Worm (Caenorhabditis elegans): ENCODE results near the gene slc-25A10.

Gene slc-25A10

ce11 chrX:6733201-6733600, 7.7 kb upstream of the slc-25A10 start, which contains the start of gene R03E9.2:
TSS of gene R03E9.2 (minus strand) at chrX:6733301.
- TF ChIP-seq sea-1 (GFP tag; conservative IDR thresholded peaks at IDR 0.05), result no peak
- no peak for TF ChIP-seq scrt-1 (GFP tag; IDR thresholded peaks at IDR 0.05)

ce11 chrX:6729593-6729992, 4.1 kb upstream of the slc-25A10 start, which contains the start of gene K11G12.6:
TSS of gene K11G12.6 (minus strand) at chrX:6729657.
- TF ChIP-seq ceh-13 (GFP tag; optimal IDR thresholded peaks at IDR 0.05) (no peak), hmg-4 (GFP tag; optimal IDR thresholded peaks at IDR 0.05) (no peak)

ce11 chrX:6728820-6729396, 3.4 kb upstream of the slc-25A10 start:
- TF ChIP-seq B0310.2 (tag; optimal IDR thresholded peaks at IDR 0.05) (no peak), F13C5.2 (tag; optimal IDR thresholded peaks at IDR 0.05) (no peak), tra-4 (tag; optimal IDR thresholded peaks at IDR 0.05) (no peak), tbx-11 (GFP tag; IDR thresholded peaks at IDR 0.05) (no peak), hmg-4 (GFP tag; optimal IDR thresholded peaks at IDR 0.05) (no peak), hnd-1 (tag; optimal IDR thresholded peaks at IDR 0.05) (no peak)

- TF ChIP-seq F13C5.2 (tag; optimal IDR thresholded peaks at IDR 0.05) (no peak), hmg-4 (GFP tag; optimal IDR thresholded peaks at IDR 0.05) (no peak), ceh-36 (tag; optimal IDR thresholded peaks at IDR 0.05) (no peak), tra-4 (tag; optimal IDR thresholded peaks at IDR 0.05) (no peak), hnd-1 (tag; optimal IDR thresholded peaks at IDR 0.05) (no peak), ets-7 (tag; optimal IDR thresholded peaks at IDR 0.05) (no peak), B0310.2 (tag; optimal IDR thresholded peaks at IDR 0.05) (no peak), ceh-13 (GFP tag; optimal IDR thresholded peaks at IDR 0.05) (no peak)
These were observed 2.5 kb downstream of the slc-25A10 start, which contains the start of gene smf-1 for ce11 chrX:6722966-6723365. TSS of gene smf-1 (minus strand) at chrX:6723066.

- TF ChIP-seq ama-1 (optimal IDR thresholded peaks at IDR 0.05) (no peak), aly-1 (tag; optimal IDR thresholded peaks at IDR 0.05) (no peak), hmg-4 (GFP tag; optimal IDR thresholded peaks at IDR 0.05) (no peak), ceh-13 (GFP tag; optimal IDR thresholded peaks at IDR 0.05) (no peak), ets-7 (tag; optimal IDR thresholded peaks at IDR 0.05) (no peak), tbx-37 (GFP tag; conservative IDR thresholded peaks at IDR 0.05) (no peak), ceh-36 (tag; optimal IDR thresholded peaks at IDR 0.05) (no peak), B0310.2 (tag; optimal IDR thresholded peaks at IDR 0.05) (no peak), sea-1 (GFP tag; conservative IDR thresholded peaks at IDR 0.05) (no peak), hnd-1 (tag; optimal IDR thresholded peaks at IDR 0.05) (no peak), F13C5.2 (tag; optimal IDR thresholded peaks at IDR 0.05) (no peak), tra-4 (tag; optimal IDR thresholded peaks at IDR 0.05) (no peak), tbx-11 (GFP tag; IDR thresholded peaks at IDR 0.05) (no peak), hmbx-1 (tag; optimal IDR thresholded peaks at IDR 0.05) (no peak), pes-1 (GFP tag; IDR thresholded peaks at IDR 0.05) (no peak), flt-1 (GFP tag; IDR thresholded peaks at IDR 0.05) (no peak), scrt-1 (GFP tag; IDR thresholded peaks at IDR 0.05) (no peak)
These were observed 6.9 kb downstream of the slc-25A10 start, which contains the start of gene smf-2 for ce11 chrX:6718595-6718994. TSS of gene smf-2 (minus strand) at chrX:6718695.

ce11 chrX:6713277-6713676, 12.2 kb downstream of the slc-25A10 start, which contains the start of gene nas-11:
TSS of gene nas-11 (plus strand) at chrX:6713577.
- TF ChIP-seq pes-1 (GFP tag; IDR thresholded peaks at IDR 0.05) (no peak), tra-4 (tag; optimal IDR thresholded peaks at IDR 0.05) (no peak), hmbx-1 (tag; optimal IDR thresholded peaks at IDR 0.05) (no peak), ets-7 (tag; optimal IDR thresholded peaks at IDR 0.05) (no peak), flt-1 (GFP tag; IDR thresholded peaks at IDR 0.05) (no peak), ceh-13 (GFP tag; optimal IDR thresholded peaks at IDR 0.05) (no peak), F13C5.2 (tag; optimal IDR thresholded peaks at IDR 0.05) (no peak)

- TF ChIP-seq hmbx-1 (tag; optimal IDR thresholded peaks at IDR 0.05) (no peak), ceh-13 (GFP tag; optimal IDR thresholded peaks at IDR 0.05) (no peak)
These were observed 16.2 kb downstream of the slc-25A10 start, which contains the start of gene acr-3 for ce11 chrX:6709238-6709637. TSS of gene acr-3 (plus strand) at chrX:6709538.

ce11 chrX:6705156-6705555, 20.3 kb downstream of the slc-25A10 start:
- no peak for TF ChIP-seq hmg-4 (GFP tag; optimal IDR thresholded peaks at IDR 0.05)

- TF ChIP-seq F13C5.2 (tag; optimal IDR thresholded peaks at IDR 0.05) (no peak), flt-1 (GFP tag; IDR thresholded peaks at IDR 0.05) (no peak), ets-7 (tag; optimal IDR thresholded peaks at IDR 0.05) (no peak), B0310.2 (tag; optimal IDR thresholded peaks at IDR 0.05) (no peak), sea-1 (GFP tag; conservative IDR thresholded peaks at IDR 0.05) (no peak), pes-1 (GFP tag; IDR thresholded peaks at IDR 0.05) (no peak), ceh-13 (GFP tag; optimal IDR thresholded peaks at IDR 0.05) (no peak), tbx-11 (GFP tag; IDR thresholded peaks at IDR 0.05) (no peak), scrt-1 (GFP tag; IDR thresholded peaks at IDR 0.05) (0 out of 2 replicates have a peak, but pooled peaks have one; percentile 15)
These were observed 23.2 kb downstream of the slc-25A10 start, which contains the start of gene acr-2 for ce11 chrX:6702249-6702648. TSS of gene acr-2 (plus strand) at chrX:6702549.

Data from whole organism, early embryonic.